Worm (Caenorhabditis elegans): ENCODE measurements around the gene dnj-23.
A peak's percentile ranks its signal among the peaks of the same experiment; 100 is the strongest.

Gene dnj-23

ce11 chrII:9113759-9114158, 5.4 kb upstream of the dnj-23 start:
- TF ChIP-seq ztf-11 (tag; optimal IDR thresholded peaks at IDR 0.05), result no peak
- TF ChIP-seq lsy-2 (tag; optimal IDR thresholded peaks at IDR 0.05), result no peak
- no peak for TF ChIP-seq ceh-83 (GFP tag; optimal IDR thresholded peaks at IDR 0.05)

DNA sequence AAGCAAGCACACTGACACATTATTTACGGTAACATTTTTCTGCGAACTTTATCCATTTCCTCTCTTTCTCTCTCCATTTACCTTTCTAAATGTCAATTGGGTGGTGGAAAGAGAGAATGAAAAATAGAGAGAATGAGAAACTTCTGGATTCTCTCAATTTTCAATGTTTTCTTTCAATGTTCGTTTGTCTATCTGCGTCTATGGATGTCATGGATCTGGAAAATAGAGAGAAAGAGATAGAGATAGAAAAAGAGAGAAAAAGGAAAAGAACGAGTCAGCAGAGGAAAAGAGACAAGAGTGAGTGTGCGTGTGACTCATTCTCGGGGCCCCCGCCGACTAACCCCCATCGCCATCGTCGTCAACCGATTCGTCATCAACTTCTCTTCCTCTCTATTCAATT, 4.5 kb upstream of the dnj-23 start, which contains the start of gene jun-1:
Gene jun-1 (plus strand): TSS at position 307 of the 400 bp plus-strand sequence.
- no peak for TF ChIP-seq nhr-76 (tag; optimal IDR thresholded peaks at IDR 0.05)
- TF ChIP-seq cnd-1 (tag; optimal IDR thresholded peaks at IDR 0.05), result no peak
- TF ChIP-seq zip-8 (tag; optimal IDR thresholded peaks at IDR 0.05), result no peak
- TF ChIP-seq hlh-1 (tag; optimal IDR thresholded peaks at IDR 0.05), result no peak
- no peak for TF ChIP-seq unc-39 (tag; optimal IDR thresholded peaks at IDR 0.05)
- no peak for TF ChIP-seq sptf-1 (tag; optimal IDR thresholded peaks at IDR 0.05)
- no peak for TF ChIP-seq snpc-4 (tag; optimal IDR thresholded peaks at IDR 0.05)
- TF ChIP-seq bed-3 (GFP tag; optimal IDR thresholded peaks at IDR 0.05), result no peak
- no peak for TF ChIP-seq drap-1 (GFP tag; optimal IDR thresholded peaks at IDR 0.05)
- TF ChIP-seq mab-5 (tag; optimal IDR thresholded peaks at IDR 0.05), result no peak
- peak; percentile 89 for TF ChIP-seq unc-62 (GFP tag; optimal IDR thresholded peaks at IDR 0.05)
- no peak for TF ChIP-seq lin-32 (GFP tag; optimal IDR thresholded peaks at IDR 0.05)
- TF ChIP-seq ceh-83 (GFP tag; optimal IDR thresholded peaks at IDR 0.05), result no peak
- peak; percentile 76 for TF ChIP-seq ces-1 (GFP tag; optimal IDR thresholded peaks at IDR 0.05)
- no peak for TF ChIP-seq ham-2 (GFP tag; optimal IDR thresholded peaks at IDR 0.05)
- TF ChIP-seq ceh-39 (tag; optimal IDR thresholded peaks at IDR 0.05), result no peak
- no peak for TF ChIP-seq nhr-2 (tag; optimal IDR thresholded peaks at IDR 0.05)
- no peak for TF ChIP-seq ceh-43 (GFP tag; optimal IDR thresholded peaks at IDR 0.05)
- no peak for TF ChIP-seq nhr-12 (tag; optimal IDR thresholded peaks at IDR 0.05)
- TF ChIP-seq elt-3 (tag; optimal IDR thresholded peaks at IDR 0.05), result no peak
- no peak for TF ChIP-seq ztf-11 (tag; optimal IDR thresholded peaks at IDR 0.05)
- TF ChIP-seq flh-1 (GFP tag; optimal IDR thresholded peaks at IDR 0.05), result no peak
- TF ChIP-seq M03D4.4 (tag; optimal IDR thresholded peaks at IDR 0.05), result no peak
- TF ChIP-seq mep-1 (tag; optimal IDR thresholded peaks at IDR 0.05), result peak; percentile 19
- peak; percentile 83 for TF ChIP-seq unc-120 (tag; optimal IDR thresholded peaks at IDR 0.05; ENCODE audit: poor library complexity, severe bottlenecking)
- no peak for TF ChIP-seq lin-13 (tag; optimal IDR thresholded peaks at IDR 0.05)
- TF ChIP-seq tbx-8 (GFP tag; optimal IDR thresholded peaks at IDR 0.05), result no peak
- TF ChIP-seq blmp-1 (tag; optimal IDR thresholded peaks at IDR 0.05), result no peak
- TF ChIP-seq lsy-2 (tag; optimal IDR thresholded peaks at IDR 0.05), result peak; percentile 48
- TF ChIP-seq sem-2 (GFP tag; optimal IDR thresholded peaks at IDR 0.05), result no peak
- peak; percentile 35 for TF ChIP-seq pha-4 (tag; optimal IDR thresholded peaks at IDR 0.05)
- TF ChIP-seq nhr-28 (tag; optimal IDR thresholded peaks at IDR 0.05), result no peak
- no peak for TF ChIP-seq elt-1 (tag; optimal IDR thresholded peaks at IDR 0.05; ENCODE audit: borderline replicate concordance, insufficient read depth)
- peak; percentile 32 for TF ChIP-seq mls-2 (tag; optimal IDR thresholded peaks at IDR 0.05)
- peak; percentile 95 for TF ChIP-seq nhr-237 (tag; optimal IDR thresholded peaks at IDR 0.05)

ce11 chrII:9111471-9112016, 3.1 kb upstream of the dnj-23 start:
- TF ChIP-seq ceh-83 (GFP tag; optimal IDR thresholded peaks at IDR 0.05) (no peak), ztf-11 (tag; optimal IDR thresholded peaks at IDR 0.05) (no peak), tbx-8 (GFP tag; optimal IDR thresholded peaks at IDR 0.05) (no peak), flh-1 (GFP tag; optimal IDR thresholded peaks at IDR 0.05) (no peak), pha-4 (tag; optimal IDR thresholded peaks at IDR 0.05) (no peak), unc-39 (tag; optimal IDR thresholded peaks at IDR 0.05) (no peak), lsy-2 (tag; optimal IDR thresholded peaks at IDR 0.05) (no peak), nhr-12 (tag; optimal IDR thresholded peaks at IDR 0.05) (no peak)

- TF ChIP-seq ces-1 (GFP tag; optimal IDR thresholded peaks at IDR 0.05) (peak; percentile 19), unc-62 (GFP tag; optimal IDR thresholded peaks at IDR 0.05) (no peak), nhr-28 (tag; optimal IDR thresholded peaks at IDR 0.05) (no peak), ham-2 (GFP tag; optimal IDR thresholded peaks at IDR 0.05) (no peak), elt-3 (tag; optimal IDR thresholded peaks at IDR 0.05) (no peak)
Observed at ce11 chrII:9108905-9109551, 628 bp upstream of the dnj-23 start, which contains the start of gene T24H10.4. TSS of gene T24H10.4 (plus strand) at chrII:9109534.

Data from whole organism, mixed stage, embryonic.